Worm (Caenorhabditis elegans) whole organism, late embryonic: ENCODE measurements around the gene C26E1.1.

Experiments
- C08G9.2 ChIP-seq: sonication (generic microtip); optimal IDR thresholded peaks from 2 replicates; lab custom pipeline; 2016; ENCODE audit warnings: mild to moderate bottlenecking, missing genetic modification characterization, moderate library complexity, missing compliant biosample characterization
- C38D4.7 ChIP-seq: fragments of 200-800 bp; sonication (Bioruptor generic); optimal IDR thresholded peaks from 2 replicates; lab custom pipeline; 2018; ENCODE audit warnings: mild to moderate bottlenecking, missing genetic modification characterization, moderate library complexity, missing compliant biosample characterization
- F13H6.1 ChIP-seq: sonication (generic microtip); optimal IDR thresholded peaks from 2 replicates; lab custom pipeline; 2016; ENCODE audit warnings: missing genetic modification characterization, missing compliant biosample characterization
- K09A11.1 ChIP-seq: sonication (generic microtip); optimal IDR thresholded peaks from 2 replicates; lab custom pipeline; 2017; ENCODE audit warnings: antibody characterized with exemption, mild to moderate bottlenecking, missing genetic modification characterization, missing compliant biosample characterization; ENCODE audit not compliant: insufficient read depth
- ama-1 ChIP-seq: fragments of 150-350 bp; optimal IDR thresholded peaks from 2 replicates; lab custom pipeline; 2014
- ceh-14 ChIP-seq: sonication (generic microtip); optimal IDR thresholded peaks from 2 replicates; lab custom pipeline; 2016; ENCODE audit warnings: missing genotype, missing genetic modification characterization, missing compliant biosample characterization
- ceh-2 ChIP-seq: sonication (generic microtip); optimal IDR thresholded peaks from 2 replicates; lab custom pipeline; 2016; ENCODE audit warnings: missing genotype, missing genetic modification characterization, missing compliant biosample characterization
- ceh-22 ChIP-seq: sonication (generic microtip); optimal IDR thresholded peaks from 2 replicates; lab custom pipeline; 2017; ENCODE audit warnings: missing biosample characterization, missing genetic modification characterization
- ceh-24 ChIP-seq: sonication (generic microtip); optimal IDR thresholded peaks from 2 replicates; lab custom pipeline; 2016; ENCODE audit warnings: mild to moderate bottlenecking, missing genetic modification characterization, missing compliant biosample characterization
- ceh-30 ChIP-seq: fragments of 150-350 bp; optimal IDR thresholded peaks from 2 replicates; lab custom pipeline; 2014; ENCODE audit warnings: missing biosample characterization, missing genetic modification characterization
- ceh-31 ChIP-seq: sonication (generic microtip); optimal IDR thresholded peaks from 2 replicates; lab custom pipeline; 2016; ENCODE audit warnings: missing genetic modification characterization, missing compliant biosample characterization
- ceh-45 ChIP-seq: fragments of 200-800 bp; sonication (Bioruptor generic); IDR thresholded peaks from 2 replicates; pipeline ENCODE4 v1.3.6; 2022; ENCODE audit warnings: missing genetic modification reagents, missing genetic modification characterization, missing compliant biosample characterization
- ceh-6 ChIP-seq: fragments of 200-800 bp; sonication (Bioruptor generic); optimal IDR thresholded peaks from 2 replicates; lab custom pipeline; 2018; ENCODE audit warnings: mild to moderate bottlenecking, missing genetic modification characterization, missing compliant biosample characterization
- ceh-9 ChIP-seq: sonication (generic microtip); optimal IDR thresholded peaks from 2 replicates; lab custom pipeline; 2016; ENCODE audit warnings: mild to moderate bottlenecking, missing genetic modification characterization, inconsistent platforms, missing compliant biosample characterization
- che-1 ChIP-seq: sonication (generic microtip); optimal IDR thresholded peaks from 2 replicates; lab custom pipeline; 2016; ENCODE audit warnings: mild to moderate bottlenecking, missing genetic modification characterization, missing compliant biosample characterization
- elt-2 ChIP-seq: sonication (generic microtip); optimal IDR thresholded peaks from 2 replicates; lab custom pipeline; 2016; ENCODE audit warnings: missing genetic modification reagents, missing genetic modification characterization, missing compliant biosample characterization
- fax-1 ChIP-seq: sonication (generic microtip); optimal IDR thresholded peaks from 2 replicates; lab custom pipeline; 2016; ENCODE audit warnings: missing genotype, missing genetic modification characterization, missing compliant biosample characterization
- gmeb-2 ChIP-seq: sonication (generic microtip); optimal IDR thresholded peaks from 2 replicates; lab custom pipeline; 2016; ENCODE audit warnings: missing genetic modification characterization, inconsistent platforms, missing compliant biosample characterization
- hlh-13 ChIP-seq: fragments of 200-800 bp; sonication (Bioruptor generic); optimal IDR thresholded peaks from 2 replicates; lab custom pipeline; 2018; ENCODE audit warnings: mild to moderate bottlenecking, missing genetic modification characterization, missing compliant biosample characterization
- hlh-30 ChIP-seq: sonication (generic microtip); optimal IDR thresholded peaks from 2 replicates; lab custom pipeline; 2017; ENCODE audit warnings: antibody characterized with exemption, missing genetic modification characterization, missing compliant biosample characterization; ENCODE audit not compliant: insufficient read depth
- madf-2 ChIP-seq: sonication (generic microtip); optimal IDR thresholded peaks from 2 replicates; lab custom pipeline; 2017; ENCODE audit warnings: missing genetic modification characterization, missing compliant biosample characterization
- mec-3 ChIP-seq: sonication (generic microtip); optimal IDR thresholded peaks from 2 replicates; lab custom pipeline; 2016; ENCODE audit warnings: borderline replicate concordance, missing genetic modification characterization, missing compliant biosample characterization
- nhr-11 ChIP-seq: fragments of 150-350 bp; optimal IDR thresholded peaks from 2 replicates; lab custom pipeline; 2014; ENCODE audit warnings: missing biosample characterization, missing genetic modification characterization
- npax-4 ChIP-seq: sonication (generic microtip); optimal IDR thresholded peaks from 2 replicates; lab custom pipeline; 2016; ENCODE audit warnings: missing genetic modification characterization, missing compliant biosample characterization
- pat-9 ChIP-seq: fragments of 200-800 bp; sonication (Bioruptor generic); optimal IDR thresholded peaks from 2 replicates; lab custom pipeline; 2018; ENCODE audit warnings: mild to moderate bottlenecking, missing genetic modification characterization, moderate library complexity, missing compliant biosample characterization
- pha-2 ChIP-seq: sonication (generic microtip); optimal IDR thresholded peaks from 2 replicates; lab custom pipeline; 2017; ENCODE audit warnings: mild to moderate bottlenecking, missing genetic modification characterization, missing compliant biosample characterization
- pha-4 ChIP-seq: fragments of 150-350 bp; optimal IDR thresholded peaks from 2 replicates; lab custom pipeline; 2018; ENCODE audit warnings: missing biosample characterization, missing genetic modification reagents, missing genetic modification characterization
- pros-1 ChIP-seq: fragments of 150-350 bp; optimal IDR thresholded peaks from 2 replicates; lab custom pipeline; 2014; ENCODE audit warnings: missing biosample characterization, missing genetic modification reagents, missing genetic modification characterization
- ref-2 ChIP-seq: sonication (generic microtip); optimal IDR thresholded peaks from 2 replicates; lab custom pipeline; 2016; ENCODE audit warnings: missing genetic modification characterization, missing compliant biosample characterization
- rnt-1 ChIP-seq: sonication (generic microtip); optimal IDR thresholded peaks from 2 replicates; lab custom pipeline; 2016; ENCODE audit warnings: missing genetic modification characterization, missing compliant biosample characterization
- sdc-2 ChIP-seq: sonication (generic microtip); optimal IDR thresholded peaks from 2 replicates; lab custom pipeline; 2016; ENCODE audit warnings: missing genotype, missing genetic modification characterization, missing compliant biosample characterization
- sox-2 ChIP-seq: fragments of 200-800 bp; sonication (Bioruptor generic); IDR thresholded peaks from 2 replicates; pipeline ENCODE4 v1.3.6; 2022; ENCODE audit warnings: missing genetic modification reagents, missing genetic modification characterization, missing compliant biosample characterization
- syd-9 ChIP-seq: sonication (generic microtip); optimal IDR thresholded peaks from 2 replicates; lab custom pipeline; 2016; ENCODE audit warnings: mild to moderate bottlenecking, missing genetic modification characterization, moderate library complexity, missing compliant biosample characterization
- tbx-7 ChIP-seq: sonication (generic microtip); optimal IDR thresholded peaks from 2 replicates; lab custom pipeline; 2016; ENCODE audit warnings: missing genotype, missing genetic modification characterization, missing compliant biosample characterization
- unc-42 ChIP-seq: sonication (generic microtip); optimal IDR thresholded peaks from 2 replicates; lab custom pipeline; 2016; ENCODE audit warnings: missing genotype, missing genetic modification characterization, missing compliant biosample characterization
- unc-55 ChIP-seq: sonication (generic microtip); optimal IDR thresholded peaks from 2 replicates; lab custom pipeline; 2017; ENCODE audit warnings: missing biosample characterization, missing genetic modification reagents, missing genetic modification characterization

C26E1.1 gene

DNA sequence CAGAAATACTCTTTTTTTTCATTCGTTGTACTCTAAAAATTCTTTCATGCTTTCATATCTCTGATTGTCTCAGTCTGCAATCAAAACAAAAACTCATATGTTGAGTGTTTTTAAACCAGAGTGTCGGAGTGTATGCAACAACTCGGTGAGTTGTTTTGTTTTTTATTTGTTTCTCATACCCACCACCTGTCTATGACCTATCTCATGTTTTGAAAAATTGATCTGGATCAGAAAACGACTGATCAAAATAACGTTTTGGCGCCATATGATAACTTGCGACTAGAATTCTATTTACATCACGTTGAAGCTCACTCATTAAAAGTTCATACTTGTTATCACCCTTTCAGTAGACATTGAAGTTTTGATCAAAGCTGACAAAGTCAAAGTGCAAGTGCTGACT is 1.4 kb downstream of the C26E1.1 start:
- TF ChIP-seq madf-2 (tag; lab: Kevin White, UChicago), result no peak
- TF ChIP-seq ceh-6 (GFP tag; lab: Kevin White, UChicago), result no peak
- TF ChIP-seq ceh-31 (tag; lab: Kevin White, UChicago), result no peak

DNA sequence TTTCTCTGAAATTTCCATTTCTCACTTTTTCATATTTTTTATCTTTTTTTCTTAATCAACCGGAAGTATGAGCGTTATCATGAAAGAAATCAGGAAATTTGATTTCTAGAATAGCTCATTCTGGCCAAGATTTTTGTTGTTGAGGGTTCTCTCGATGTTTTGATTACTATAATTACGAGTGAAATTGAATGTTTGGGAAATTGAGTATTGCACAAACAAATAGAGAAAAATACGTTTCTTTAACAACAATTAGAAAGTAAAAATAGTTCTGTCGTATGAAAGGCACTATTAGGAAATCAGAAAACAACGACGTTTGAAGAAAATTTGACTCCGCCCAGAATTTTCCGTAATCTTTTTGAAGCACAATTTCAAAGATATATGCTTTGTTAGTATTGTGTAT is 2.1 kb downstream of the C26E1.1 start:
- no peak for TF ChIP-seq ceh-2 (tag; lab: Kevin White, UChicago)
- TF ChIP-seq pha-2 (tag; lab: Kevin White, UChicago), result no peak
- TF ChIP-seq ceh-14 (tag; lab: Kevin White, UChicago), result no peak
- no peak for TF ChIP-seq fax-1 (tag; lab: Kevin White, UChicago)
- no peak for TF ChIP-seq npax-4 (tag; lab: Kevin White, UChicago)
- TF ChIP-seq syd-9, result no peak
- TF ChIP-seq ceh-24 (tag; lab: Kevin White, UChicago), result no peak
- TF ChIP-seq che-1 (tag; lab: Kevin White, UChicago), result no peak
- TF ChIP-seq pros-1 (tag; lab: Kevin White, UChicago), result no peak
- TF ChIP-seq C08G9.2 (tag; lab: Kevin White, UChicago), result no peak
- TF ChIP-seq ceh-30 (tag; lab: Kevin White, UChicago), result no peak
- no peak for TF ChIP-seq F13H6.1 (tag; lab: Kevin White, UChicago)

DNA sequence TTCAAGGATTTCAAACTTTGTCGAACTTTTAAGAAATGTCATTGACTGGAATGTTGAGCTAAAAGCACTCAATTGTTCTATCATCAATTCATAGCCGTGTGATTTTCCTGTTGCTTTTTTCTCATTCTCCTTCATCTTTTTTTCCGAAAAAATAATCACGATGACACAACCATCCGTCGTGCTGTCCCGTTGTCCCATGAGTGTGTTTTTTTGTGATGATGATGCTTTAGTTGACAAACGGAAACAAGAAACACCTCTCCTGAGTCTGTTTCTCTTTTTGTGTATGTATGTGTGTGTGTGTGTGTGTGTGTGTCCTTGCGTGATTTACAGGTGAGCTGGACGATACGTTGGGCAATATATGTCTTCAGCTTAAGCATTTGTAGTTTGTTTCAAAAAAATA is 3.2 kb downstream of the C26E1.1 start:
- no peak for TF ChIP-seq nhr-11 (tag; lab: Kevin White, UChicago)
- no peak for TF ChIP-seq unc-55 (GFP tag; lab: Kevin White, UChicago)
- TF ChIP-seq ceh-30 (tag; lab: Kevin White, UChicago), result no peak
- TF ChIP-seq rnt-1 (tag; lab: Kevin White, UChicago), result no peak
- no peak for TF ChIP-seq sdc-2 (tag; lab: Kevin White, UChicago)

DNA sequence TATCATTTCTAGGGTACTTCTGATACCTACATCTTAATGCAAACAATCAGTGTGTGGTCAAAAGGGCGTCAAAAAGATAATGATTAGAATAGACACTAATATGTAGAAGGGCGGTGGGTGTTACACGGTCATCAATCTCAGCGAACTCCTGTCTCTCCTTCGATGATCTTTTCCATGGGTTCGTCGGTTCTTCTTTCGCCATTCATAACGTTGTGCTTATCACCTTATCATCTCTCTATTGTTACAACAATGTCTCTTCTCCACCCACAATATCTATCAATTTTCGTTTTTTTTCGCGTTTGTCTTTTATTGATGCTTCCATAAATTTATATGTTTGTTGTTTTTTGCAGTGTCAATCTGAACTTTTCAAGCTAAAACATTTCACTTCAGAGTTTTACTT is 4.1 kb downstream of the C26E1.1 start, which contains the start of gene ceh-79:
Gene ceh-79, plus strand, starts transcription at position 391 of the 400 bp plus-strand sequence.
- peak; percentile 64 for TF ChIP-seq elt-2 (tag; lab: Kevin White, UChicago)
- TF ChIP-seq pha-4, result no peak

DNA sequence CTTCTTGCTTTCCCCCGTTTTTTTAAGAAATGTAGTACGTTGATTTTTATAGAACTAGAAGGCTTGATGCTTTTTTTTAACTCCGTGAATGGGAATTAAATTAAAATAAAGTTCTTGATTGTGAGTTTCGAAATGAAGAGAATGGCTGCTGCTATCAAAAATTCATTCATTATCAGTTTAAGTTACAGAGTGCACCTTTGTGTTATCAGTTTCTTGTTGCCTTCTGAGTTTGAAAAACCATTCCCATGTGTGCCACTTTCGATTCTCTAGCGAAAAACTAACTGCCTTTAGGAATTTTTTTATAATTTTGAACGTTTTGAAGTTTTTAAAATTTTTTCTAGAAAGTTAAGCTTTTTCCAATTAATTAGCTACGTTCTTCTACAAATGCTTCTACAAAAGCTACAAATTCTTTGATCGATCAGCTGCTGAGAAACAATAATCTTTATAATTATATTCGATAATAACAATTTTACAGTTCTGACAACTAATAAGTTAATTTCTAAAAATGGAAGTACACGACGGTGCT is 7.4 kb downstream of the C26E1.1 start, which contains the start of gene C26E1.2:
Gene C26E1.2, plus strand, starts transcription at position 476 of the 526 bp plus-strand sequence.
- TF ChIP-seq hlh-13 (no peak), C38D4.7 (GFP tag; lab: Kevin White, UChicago) (no peak), elt-2 (tag; lab: Kevin White, UChicago) (peak; percentile 50), pros-1 (tag; lab: Kevin White, UChicago) (no peak), ceh-31 (tag; lab: Kevin White, UChicago) (no peak)
- TF ChIP-seq, all 69 proteins: peak for 1

DNA sequence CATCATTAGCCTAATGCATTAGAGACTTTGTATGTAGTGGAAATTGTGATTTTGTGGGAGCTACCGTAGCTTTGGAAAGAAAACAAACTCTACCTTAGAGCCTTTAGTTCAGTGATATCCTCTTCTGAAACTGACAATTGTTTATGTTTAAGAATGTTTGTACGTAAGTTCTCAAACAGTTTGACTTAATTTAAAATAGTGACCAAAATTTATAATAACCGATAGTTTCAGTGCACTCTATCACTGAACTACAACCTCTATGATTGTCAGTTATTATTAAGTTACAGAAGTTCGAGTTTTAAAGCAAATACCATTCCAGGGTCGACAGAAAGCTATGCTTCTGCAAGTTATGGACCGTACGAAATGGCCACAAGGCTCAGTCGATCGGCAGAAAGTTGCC is 11.3 kb downstream of the C26E1.1 start, which contains the start of gene C50B6.1:
Gene C50B6.1, plus strand, starts transcription at position 301 of the 400 bp plus-strand sequence.
- TF ChIP-seq K09A11.1 (no peak), syd-9 (no peak), ceh-22 (tag; lab: Kevin White, UChicago) (no peak), C08G9.2 (tag; lab: Kevin White, UChicago) (no peak), F13H6.1 (tag; lab: Kevin White, UChicago) (no peak), ama-1 (lab: Kevin White, UChicago) (no peak), fax-1 (tag; lab: Kevin White, UChicago) (no peak), ceh-45 (GFP tag; lab: Robert Waterston, UW) (no peak), ceh-31 (tag; lab: Kevin White, UChicago) (no peak), hlh-30 (no peak), sox-2 (no peak), madf-2 (tag; lab: Kevin White, UChicago) (no peak), ceh-9 (tag; lab: Kevin White, UChicago) (no peak), tbx-7 (tag; lab: Kevin White, UChicago) (no peak), ref-2 (tag; lab: Kevin White, UChicago) (no peak), unc-42 (tag; lab: Kevin White, UChicago) (no peak), gmeb-2 (tag; lab: Kevin White, UChicago) (no peak), hlh-13 (no peak), pat-9 (tag; lab: Kevin White, UChicago) (no peak), mec-3 (tag; lab: Kevin White, UChicago) (no peak)
